Fruit fly (Drosophila melanogaster) whole organism, embryonic: ENCODE data around the gene CG31467.

Experiments used
- Aef1 ChIP-seq: fragments of 200-800 bp; sonication (Bioruptor generic); IDR thresholded peaks from 3 replicates; pipeline ENCODE4 v1.3.6; 2022; ENCODE audit warnings: missing biosample characterization, missing genetic modification characterization
- CG10979 ChIP-seq: fragments of 200-800 bp; sonication (Bioruptor generic); optimal IDR thresholded peaks from 2 replicates; lab custom pipeline; 2018; ENCODE audit warnings: missing biosample characterization, mild to moderate bottlenecking, missing genetic modification characterization, moderate library complexity
- CG14050 ChIP-seq: fragments of 200-800 bp; sonication (Bioruptor generic); IDR thresholded peaks from 3 replicates; pipeline ENCODE4 v1.3.6; 2022; ENCODE audit warnings: missing biosample characterization, missing genetic modification characterization
- CG14710 ChIP-seq: fragments of 200-800 bp; sonication (Bioruptor generic); optimal IDR thresholded peaks from 3 replicates; lab custom pipeline; 2019; ENCODE audit warnings: missing biosample characterization, mild to moderate bottlenecking, missing genetic modification characterization, moderate library complexity
- CG15269 ChIP-seq: fragments of 200-800 bp; sonication (Bioruptor generic); optimal IDR thresholded peaks from 2 replicates; lab custom pipeline; 2018; ENCODE audit warnings: missing biosample characterization, mild to moderate bottlenecking, missing genetic modification characterization, moderate library complexity
- CG15514 ChIP-seq: fragments of 200-800 bp; sonication (Bioruptor generic); optimal IDR thresholded peaks from 3 replicates; lab custom pipeline; 2017; ENCODE audit warnings: missing biosample characterization, missing genetic modification characterization, mild to moderate bottlenecking, moderate library complexity, missing genetic modification reagents
- CG16815 ChIP-seq: fragments of 200-800 bp; sonication (Bioruptor generic); optimal IDR thresholded peaks from 3 replicates; lab custom pipeline; 2017; ENCODE audit warnings: missing biosample characterization, mild to moderate bottlenecking, missing genetic modification characterization
- CG16863 ChIP-seq: fragments of 200-800 bp; sonication (Bioruptor generic); optimal IDR thresholded peaks from 3 replicates; lab custom pipeline; 2016; ENCODE audit warnings: missing biosample characterization, missing genetic modification characterization
- CG17361 ChIP-seq: fragments of 200-800 bp; sonication (Bioruptor generic); IDR thresholded peaks from 3 replicates; pipeline ENCODE4 v1.3.6; 2022; ENCODE audit warnings: missing biosample characterization, missing genetic modification characterization
- CG17829 ChIP-seq: fragments of 200-800 bp; optimal IDR thresholded peaks from 2 replicates; lab custom pipeline; 2019; ENCODE audit warnings: missing biosample characterization, mild to moderate bottlenecking, missing genetic modification characterization, moderate library complexity
- CG2712 ChIP-seq: fragments of 200-800 bp; optimal IDR thresholded peaks from 3 replicates; lab custom pipeline; 2019; ENCODE audit warnings: missing biosample characterization, mild to moderate bottlenecking, missing genetic modification characterization, moderate library complexity
- CG3065 ChIP-seq: fragments of 200-800 bp; sonication (Bioruptor generic); optimal IDR thresholded peaks from 2 replicates; lab custom pipeline; 2016; ENCODE audit warnings: missing biosample characterization, missing genetic modification characterization
- CG3726 ChIP-seq: fragments of 200-800 bp; sonication (Bioruptor generic); IDR thresholded peaks from 3 replicates; pipeline ENCODE4, ENCODE4 v1.3.6; 2022; ENCODE audit warnings: missing biosample characterization, missing genetic modification characterization
- CG9215 ChIP-seq: fragments of 200-800 bp; sonication (Bioruptor generic); IDR thresholded peaks from 2 replicates; pipeline ENCODE4 v1.3.6; 2022; ENCODE audit warnings: missing biosample characterization, missing genetic modification characterization
- CG9727 ChIP-seq: fragments of 200-800 bp; sonication (Bioruptor generic); optimal IDR thresholded peaks from 3 replicates; lab custom pipeline; 2017; ENCODE audit warnings: missing biosample characterization, mild to moderate bottlenecking, missing genetic modification characterization
- Doc3 ChIP-seq: fragments of 200-800 bp; sonication (Bioruptor generic); IDR thresholded peaks from 3 replicates; pipeline ENCODE4 v1.3.6; 2022; ENCODE audit warnings: missing biosample characterization, missing genetic modification characterization; ENCODE audit not compliant: partially characterized antibody
- HLHmδ ChIP-seq: fragments of 200-800 bp; sonication (Bioruptor generic); optimal IDR thresholded peaks from 2 replicates; lab custom pipeline; 2018; ENCODE audit warnings: missing biosample characterization, mild to moderate bottlenecking, missing genetic modification characterization, moderate library complexity
- Hmx ChIP-seq: fragments of 200-800 bp; sonication (Bioruptor generic); optimal IDR thresholded peaks from 2 replicates; lab custom pipeline; 2016; ENCODE audit warnings: missing biosample characterization, missing genetic modification characterization
- Hr78 ChIP-seq, 2 experiments: fragments of 200-800 bp in 1 of 2; fragments of >200 bp in 1 of 2; sonication (Bioruptor generic) in 1 of 2; optimal IDR thresholded peaks; 2 replicates each; lab custom pipeline; 2017 to 2019; ENCODE audit warnings: missing biosample characterization in 2 of 2, missing genetic modification characterization in 2 of 2, mild to moderate bottlenecking in 1 of 2, moderate library complexity in 1 of 2
- Mrtf ChIP-seq: fragments of 200-800 bp; sonication (Bioruptor generic); IDR thresholded peaks from 3 replicates; pipeline ENCODE4 v1.3.6; 2022; ENCODE audit warnings: missing biosample characterization, missing genetic modification characterization
- Pdp1 ChIP-seq, 2 experiments: fragments of 200-800 bp; sonication (Bioruptor generic); optimal IDR thresholded peaks; 3 replicates each; lab custom pipeline; 2016; ENCODE audit warnings: missing biosample characterization in 2 of 2, missing genetic modification characterization in 2 of 2, mild to moderate bottlenecking in 1 of 2, moderate library complexity in 1 of 2
- Xrp1 ChIP-seq: fragments of 200-800 bp; sonication (Bioruptor generic); IDR thresholded peaks from 2 replicates; pipeline ENCODE4 v1.3.6; 2022; ENCODE audit warnings: missing biosample characterization, missing genetic modification characterization
- abd-A ChIP-seq: fragments of 200-800 bp; sonication (Bioruptor generic); optimal IDR thresholded peaks from 3 replicates; lab custom pipeline; 2019; ENCODE audit warnings: missing biosample characterization, mild to moderate bottlenecking, missing genetic modification characterization, moderate library complexity
- ase ChIP-seq: fragments of 200-800 bp; sonication (Bioruptor generic); IDR thresholded peaks from 3 replicates; pipeline ENCODE4 v1.3.6; 2022; ENCODE audit warnings: missing biosample characterization, missing genetic modification characterization
- caup ChIP-seq: fragments of 200-800 bp; sonication (Bioruptor generic); optimal IDR thresholded peaks from 3 replicates; lab custom pipeline; 2017; ENCODE audit warnings: missing biosample characterization, mild to moderate bottlenecking, missing genetic modification characterization, moderate library complexity; ENCODE audit not compliant: severe bottlenecking
- chinmo ChIP-seq: fragments of 200-800 bp; sonication (Bioruptor generic); IDR thresholded peaks from 4 replicates; pipeline ENCODE4 v1.3.6; 2022; ENCODE audit warnings: missing biosample characterization, missing genetic modification characterization; ENCODE audit not compliant: partially characterized antibody
- crol ChIP-seq: fragments of 200-800 bp; sonication (Bioruptor generic); IDR thresholded peaks from 2 replicates; pipeline ENCODE4 v1.3.6; 2022; ENCODE audit warnings: missing biosample characterization, missing genetic modification characterization
- grn ChIP-seq: fragments of 200-800 bp; sonication (Bioruptor generic); optimal IDR thresholded peaks from 3 replicates; lab custom pipeline; 2017; ENCODE audit warnings: missing biosample characterization, missing genetic modification characterization
- jumu ChIP-seq: fragments of 200-800 bp; sonication (Bioruptor generic); optimal IDR thresholded peaks from 3 replicates; lab custom pipeline; 2016; ENCODE audit warnings: missing biosample characterization, missing genetic modification characterization
- kni ChIP-seq: fragments of 200-800 bp; sonication (Bioruptor generic); optimal IDR thresholded peaks from 3 replicates; lab custom pipeline; 2017; ENCODE audit warnings: mild to moderate bottlenecking, missing biosample characterization, missing genetic modification reagents, missing genetic modification characterization
- knrl ChIP-seq: fragments of 200-800 bp; sonication (Bioruptor generic); IDR thresholded peaks from 3 replicates; pipeline ENCODE4 v1.3.6; 2022; ENCODE audit warnings: missing biosample characterization, missing genetic modification characterization; ENCODE audit not compliant: partially characterized antibody
- lbe ChIP-seq: fragments of 200-800 bp; sonication (Bioruptor generic); optimal IDR thresholded peaks from 2 replicates; lab custom pipeline; 2016; ENCODE audit warnings: missing biosample characterization, mild to moderate bottlenecking, missing genetic modification characterization
- lmd ChIP-seq: fragments of 200-800 bp; sonication (Bioruptor generic); IDR thresholded peaks from 2 replicates; pipeline ENCODE4 v1.3.6; 2022; ENCODE audit warnings: missing biosample characterization, missing genetic modification characterization
- oc ChIP-seq: fragments of 200-800 bp; sonication (Bioruptor generic); optimal IDR thresholded peaks from 2 replicates; lab custom pipeline; 2018; ENCODE audit warnings: missing biosample characterization, mild to moderate bottlenecking, missing genetic modification characterization, moderate library complexity
- phol ChIP-seq: fragments of 200-800 bp; sonication (Bioruptor generic); optimal IDR thresholded peaks from 3 replicates; lab custom pipeline; 2018; ENCODE audit warnings: missing biosample characterization, mild to moderate bottlenecking, missing genetic modification characterization, moderate library complexity
- prd ChIP-seq, 3 experiments: fragments of >200 bp in 2 of 3; fragments of 200-800 bp in 1 of 3; sonication (Bioruptor generic) in 1 of 3; optimal IDR thresholded peaks in 2 of 3; IDR thresholded peaks in 1 of 3; 2 replicates in 2 of 3; 3 replicates in 1 of 3; pipeline versions ENCODE4 v1.3.6 to Lab custom; 2017 to 2022; ENCODE audit warnings: missing biosample characterization in 1 of 3, missing genetic modification characterization in 1 of 3
- psq ChIP-seq: fragments of 200-800 bp; sonication (Bioruptor generic); optimal IDR thresholded peaks from 2 replicates; lab custom pipeline; 2017; ENCODE audit warnings: missing biosample characterization, missing genetic modification characterization
- schlank ChIP-seq: fragments of 200-800 bp; sonication (Bioruptor generic); optimal IDR thresholded peaks from 2 replicates; lab custom pipeline; 2018; ENCODE audit warnings: missing biosample characterization, mild to moderate bottlenecking, missing genetic modification characterization
- sens ChIP-seq: fragments of 200-800 bp; sonication (Bioruptor generic); peaks from one replicate; lab custom pipeline; 2016; ENCODE audit warnings: missing biosample characterization, missing genetic modification characterization
- sim ChIP-seq: fragments of 200-800 bp; sonication (Bioruptor generic); IDR thresholded peaks from 2 replicates; pipeline ENCODE4 v1.3.6; 2022; ENCODE audit warnings: missing biosample characterization, missing genetic modification characterization
- sima ChIP-seq: fragments of 200-800 bp; sonication (Bioruptor generic); optimal IDR thresholded peaks from 2 replicates; lab custom pipeline; 2016; ENCODE audit warnings: missing biosample characterization, missing genetic modification characterization
- sqz ChIP-seq: fragments of 200-800 bp; sonication (Bioruptor generic); optimal IDR thresholded peaks from 3 replicates; lab custom pipeline; 2018; ENCODE audit warnings: missing biosample characterization, mild to moderate bottlenecking, missing genetic modification characterization
- unc-4 ChIP-seq: fragments of 200-800 bp; sonication (Bioruptor generic); IDR thresholded peaks from 2 replicates; pipeline ENCODE4 v1.3.6; 2022; ENCODE audit warnings: missing biosample characterization, missing genetic modification characterization; ENCODE audit not compliant: partially characterized antibody
- vvl ChIP-seq: fragments of 200-800 bp; sonication (Bioruptor generic); IDR thresholded peaks from 2 replicates; pipeline ENCODE4 v1.3.6; 2022; ENCODE audit warnings: missing biosample characterization, missing genetic modification characterization
- zen ChIP-seq: fragments of 200-800 bp; sonication (Bioruptor generic); optimal IDR thresholded peaks from 3 replicates; lab custom pipeline; 2018; ENCODE audit warnings: missing biosample characterization, mild to moderate bottlenecking, missing genetic modification characterization, moderate library complexity
- zen2 ChIP-seq: fragments of 200-800 bp; sonication (Bioruptor generic); IDR thresholded peaks from 3 replicates; pipeline ENCODE4 v1.3.6; 2022; ENCODE audit warnings: missing biosample characterization, missing genetic modification characterization; ENCODE audit not compliant: partially characterized antibody
- zf30C ChIP-seq: fragments of 200-800 bp; sonication (Bioruptor generic); optimal IDR thresholded peaks from 3 replicates; lab custom pipeline; 2018; ENCODE audit warnings: missing biosample characterization, mild to moderate bottlenecking, missing genetic modification characterization

CG31467 gene

DNA sequence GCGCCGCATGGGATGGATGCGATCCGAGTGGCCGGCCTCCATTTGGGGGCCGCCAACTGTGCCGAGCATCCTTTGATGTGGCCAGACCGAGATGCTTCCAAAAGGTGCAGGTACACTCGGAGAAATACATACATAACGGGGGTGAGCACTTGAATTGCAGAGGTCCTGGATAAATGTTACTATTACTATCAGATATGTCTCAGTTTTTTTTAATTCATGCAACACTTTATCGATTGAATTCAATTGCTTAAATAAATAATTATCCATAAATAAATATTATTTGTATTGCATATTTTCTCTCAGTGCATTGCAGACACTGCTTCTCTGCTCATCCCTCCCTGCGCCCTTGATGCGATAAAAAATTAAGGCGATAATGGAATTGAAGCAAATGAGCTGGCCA lies 45.6 kb downstream of the CG31467 start (continued):
- TF ChIP-seq CG14710 (tag; lab: Kevin White, UChicago) = peak; percentile 10
- TF ChIP-seq Xrp1 (GFP tag; lab: Robert Waterston, UW) = peak; percentile 51; the same call in 1 of the 2 replicates
- peak; percentile 29 for TF ChIP-seq phol (tag; lab: Kevin White, UChicago)
- TF ChIP-seq vvl (GFP tag; lab: Robert Waterston, UW) = peak; percentile 28; the same call in 1 of the 2 replicates
- TF ChIP-seq CG9727 (GFP tag; lab: Kevin White, UChicago) = peak; percentile 6
- peak; percentile 34 for TF ChIP-seq lbe (GFP tag; lab: Kevin White, UChicago)
- no peak for TF ChIP-seq CG9215 (GFP tag; lab: Robert Waterston, UW)
- no peak for TF ChIP-seq CG3726 (GFP tag; lab: Robert Waterston, UW)

- TF ChIP-seq Hr78 (GFP tag; optimal IDR thresholded peaks at IDR 0.05; lab: Kevin White, UChicago) = peak in 1 of 2 experiments; percentile 64
- peak; percentile 74 for TF ChIP-seq grn
- no peak for TF ChIP-seq psq (GFP tag; lab: Kevin White, UChicago)
- no peak for TF ChIP-seq sim (GFP tag; lab: Robert Waterston, UW)
- peak; percentile 78 for TF ChIP-seq abd-A (tag; lab: Kevin White, UChicago)
- no peak for TF ChIP-seq jumu (GFP tag; lab: Kevin White, UChicago)
- TF ChIP-seq oc (tag; lab: Kevin White, UChicago) = peak; percentile 57
- TF ChIP-seq sqz = peak; percentile 35
- no peak for TF ChIP-seq CG15514 (GFP tag; lab: Kevin White, UChicago)
- no peak for TF ChIP-seq ase
- TF ChIP-seq chinmo = peak; percentile 72; the same call in 1 of the 4 replicates
- TF ChIP-seq lmd = no peak
- TF ChIP-seq kni (GFP tag; lab: Kevin White, UChicago) = peak; percentile 84
- TF ChIP-seq vvl (GFP tag; lab: Robert Waterston, UW) = peak; percentile 25; the same call in 1 of the 2 replicates
These were observed 47.1 kb downstream of the CG31467 start for dm6 chr3R:10659563-10659962.

dm6 chr3R:10658783-10659182 lies 47.9 kb downstream of the CG31467 start:
- no peak for TF ChIP-seq sim (GFP tag; lab: Robert Waterston, UW)
- TF ChIP-seq crol = no peak
- no peak for TF ChIP-seq Doc3 (GFP tag; lab: Robert Waterston, UW)
- TF ChIP-seq knrl = no peak
- peak; percentile 27 for TF ChIP-seq CG2712 (tag; lab: Kevin White, UChicago)
- TF ChIP-seq CG15269 (tag; lab: Kevin White, UChicago) = no peak
- peak; percentile 10 for TF ChIP-seq CG17829 (tag; lab: Kevin White, UChicago)
- TF ChIP-seq unc-4 (GFP tag; lab: Robert Waterston, UW) = no peak
- no peak for TF ChIP-seq Aef1 (GFP tag; lab: Robert Waterston, UW)
- TF ChIP-seq CG16815 = no peak
- no peak for TF ChIP-seq Pdp1 (GFP tag; optimal IDR thresholded peaks at IDR 0.05; lab: Kevin White, UChicago)
- TF ChIP-seq CG16863 (GFP tag; lab: Kevin White, UChicago) = no peak
- peak; percentile 74 for TF ChIP-seq sens (GFP tag; lab: Kevin White, UChicago)
- TF ChIP-seq Mrtf (GFP tag; lab: Robert Waterston, UW) = no peak
- no peak for TF ChIP-seq caup (GFP tag; lab: Kevin White, UChicago)
- TF ChIP-seq sima (GFP tag; lab: Kevin White, UChicago) = no peak
- TF ChIP-seq zen = peak; percentile 48
- no peak for TF ChIP-seq HLHmδ
- TF ChIP-seq prd (optimal IDR thresholded peaks at IDR 0.05; lab: Kevin White, UChicago) = no peak
- TF ChIP-seq prd (GFP tag; IDR thresholded peaks at IDR 0.05; lab: Robert Waterston, UW) = peak; percentile 45; the same call in 2 of the 3 replicates
- no peak for TF ChIP-seq Hmx (GFP tag; lab: Kevin White, UChicago)
- TF ChIP-seq schlank (tag; lab: Kevin White, UChicago) = no peak
- TF ChIP-seq CG3065 = no peak
- TF ChIP-seq CG10979 (tag; lab: Kevin White, UChicago) = peak; percentile 34
- TF ChIP-seq CG17361 = no peak
- no peak for TF ChIP-seq CG14050
- TF ChIP-seq zf30C (GFP tag; lab: Kevin White, UChicago) = peak; percentile 1
- TF ChIP-seq zen2 = no peak
